Worm (Caenorhabditis elegans) whole organism, late embryonic: ENCODE measurements around the gene Y51A2A.6.

Source experiments
- C08G9.2 ChIP-seq: sonication (generic microtip); optimal IDR thresholded peaks from 2 replicates; lab custom pipeline; 2016; ENCODE audit warnings: mild to moderate bottlenecking, missing genetic modification characterization, moderate library complexity, missing compliant biosample characterization
- ama-1 ChIP-seq: fragments of 150-350 bp; optimal IDR thresholded peaks from 2 replicates; lab custom pipeline; 2014
- ceh-48 ChIP-seq: sonication (generic microtip); optimal IDR thresholded peaks from 2 replicates; lab custom pipeline; 2016; ENCODE audit warnings: missing genetic modification characterization, inconsistent platforms, missing compliant biosample characterization
- fkh-10 ChIP-seq: fragments of 150-350 bp; optimal IDR thresholded peaks from 2 replicates; lab custom pipeline; 2014; ENCODE audit warnings: missing biosample characterization, missing genetic modification reagents, missing genetic modification characterization
- hlh-30 ChIP-seq: sonication (generic microtip); optimal IDR thresholded peaks from 2 replicates; lab custom pipeline; 2017; ENCODE audit warnings: antibody characterized with exemption, missing genetic modification characterization, missing compliant biosample characterization; ENCODE audit not compliant: insufficient read depth
- lim-6 ChIP-seq: sonication (generic microtip); optimal IDR thresholded peaks from 2 replicates; lab custom pipeline; 2016; ENCODE audit warnings: missing genetic modification characterization, missing compliant biosample characterization
- lin-11 ChIP-seq: fragments of 200-800 bp; sonication (Bioruptor generic); optimal IDR thresholded peaks from 2 replicates; lab custom pipeline; 2018; ENCODE audit warnings: mild to moderate bottlenecking, missing genetic modification characterization, missing compliant biosample characterization
- nfya-1 ChIP-seq: sonication (generic microtip); optimal IDR thresholded peaks from 2 replicates; lab custom pipeline; 2017; ENCODE audit warnings: missing genetic modification characterization, mild to moderate bottlenecking, missing compliant biosample characterization, antibody characterized with exemption, moderate library complexity
- pqm-1 ChIP-seq: sonication (generic microtip); optimal IDR thresholded peaks from 2 replicates; lab custom pipeline; 2016; ENCODE audit warnings: missing genetic modification characterization, missing compliant biosample characterization
- tbx-2 ChIP-seq: sonication (generic microtip); optimal IDR thresholded peaks from 2 replicates; lab custom pipeline; 2016; ENCODE audit warnings: missing genetic modification characterization, missing compliant biosample characterization
- unc-86 ChIP-seq: sonication (generic microtip); optimal IDR thresholded peaks from 2 replicates; lab custom pipeline; 2016; ENCODE audit warnings: missing genetic modification characterization, missing compliant biosample characterization

ce11 chrV:18323231-18323630, 20.7 kb downstream of the Y51A2A.6 start, which contains the start of gene B0462.5:
- TF ChIP-seq nfya-1 (no peak), unc-86 (tag; lab: Kevin White, UChicago) (no peak), lin-11 (no peak), pqm-1 (tag; lab: Kevin White, UChicago) (no peak), C08G9.2 (tag; lab: Kevin White, UChicago) (no peak), fkh-10 (GFP tag; lab: Kevin White, UChicago) (no peak), ceh-48 (tag; lab: Kevin White, UChicago) (no peak), ama-1 (lab: Kevin White, UChicago) (no peak), tbx-2 (no peak), lim-6 (tag; lab: Kevin White, UChicago) (no peak), hlh-30 (tag; lab: Kevin White, UChicago) (no peak)
